Fruit fly (Drosophila melanogaster) whole organism, embryonic: ENCODE measurements around the gene CG14096.

Experiments used
- Abd-B ChIP-seq: fragments of 200-800 bp; sonication (Bioruptor generic); optimal IDR thresholded peaks from 2 replicates; lab custom pipeline; 2018; ENCODE audit warnings: missing biosample characterization, mild to moderate bottlenecking, missing genetic modification characterization, moderate library complexity
- Atf-2 ChIP-seq: fragments of 200-800 bp; sonication (Bioruptor generic); optimal IDR thresholded peaks from 2 replicates; lab custom pipeline; 2016; ENCODE audit warnings: missing biosample characterization, missing genetic modification characterization
- B-H1 ChIP-seq: fragments of 200-800 bp; sonication (Bioruptor generic); IDR thresholded peaks from 3 replicates; pipeline ENCODE4 v1.3.6; 2022; ENCODE audit warnings: missing biosample characterization, missing genetic modification characterization
- CG10462 ChIP-seq: fragments of 200-800 bp; sonication (Bioruptor generic); optimal IDR thresholded peaks from 2 replicates; lab custom pipeline; 2016; ENCODE audit warnings: missing biosample characterization, missing genetic modification characterization
- CG11560 ChIP-seq: fragments of 200-800 bp; sonication (Bioruptor generic); IDR thresholded peaks from 3 replicates; pipeline ENCODE4 v1.3.6; 2022; ENCODE audit warnings: missing biosample characterization, missing genetic modification characterization
- CG12391 ChIP-seq: fragments of 200-800 bp; sonication (Bioruptor generic); optimal IDR thresholded peaks from 3 replicates; lab custom pipeline; 2018; ENCODE audit warnings: missing biosample characterization, mild to moderate bottlenecking, missing genetic modification characterization, moderate library complexity
- CG17912 ChIP-seq: fragments of 200-800 bp; sonication (Bioruptor generic); optimal IDR thresholded peaks from 2 replicates; lab custom pipeline; 2018; ENCODE audit warnings: missing biosample characterization, mild to moderate bottlenecking, missing genetic modification characterization
- CG31224 ChIP-seq: fragments of 200-800 bp; sonication (Bioruptor generic); IDR thresholded peaks from 2 replicates; pipeline ENCODE4 v1.3.6; 2022; ENCODE audit warnings: missing biosample characterization, missing genetic modification characterization
- CG32767 ChIP-seq: fragments of 200-800 bp; sonication (Bioruptor generic); IDR thresholded peaks from 2 replicates; pipeline ENCODE4 v1.3.6; 2022; ENCODE audit warnings: missing biosample characterization, missing genetic modification characterization
- CG33213 ChIP-seq: fragments of 200-800 bp; sonication (Bioruptor generic); optimal IDR thresholded peaks from 3 replicates; lab custom pipeline; 2016; ENCODE audit warnings: missing biosample characterization, missing genetic modification characterization
- CG4404 ChIP-seq: fragments of 200-800 bp; sonication (Bioruptor generic); IDR thresholded peaks from 2 replicates; pipeline ENCODE4 v1.3.6; 2022; ENCODE audit warnings: missing biosample characterization, missing genetic modification characterization
- CG8765 ChIP-seq: fragments of 200-800 bp; sonication (Bioruptor generic); IDR thresholded peaks from 2 replicates; pipeline ENCODE4 v1.3.6; 2022; ENCODE audit warnings: missing biosample characterization, missing genetic modification characterization
- CG8924 ChIP-seq: fragments of 200-800 bp; optimal IDR thresholded peaks from 3 replicates; lab custom pipeline; 2019; ENCODE audit warnings: missing biosample characterization, mild to moderate bottlenecking, missing genetic modification characterization, moderate library complexity
- Chrac-16 ChIP-seq: fragments of 200-800 bp; sonication (Bioruptor generic); optimal IDR thresholded peaks from 3 replicates; lab custom pipeline; 2016; ENCODE audit warnings: missing biosample characterization, missing genetic modification characterization
- D19B ChIP-seq: fragments of 200-800 bp; sonication (Bioruptor generic); optimal IDR thresholded peaks from 2 replicates; lab custom pipeline; 2017; ENCODE audit warnings: missing biosample characterization, mild to moderate bottlenecking, missing genetic modification characterization
- Drgx ChIP-seq: fragments of 200-800 bp; sonication (Bioruptor generic); IDR thresholded peaks from 2 replicates; pipeline ENCODE4 v1.3.6; 2022; ENCODE audit warnings: missing biosample characterization, missing genetic modification characterization
- E2f2 ChIP-seq: fragments of 200-800 bp; sonication (Bioruptor generic); IDR thresholded peaks from 2 replicates; pipeline ENCODE4 v1.3.6; 2022; ENCODE audit warnings: missing biosample characterization, missing genetic modification characterization
- Fer1 ChIP-seq: fragments of 200-800 bp; sonication (Bioruptor generic); optimal IDR thresholded peaks from 2 replicates; lab custom pipeline; 2017; ENCODE audit warnings: missing biosample characterization, mild to moderate bottlenecking, missing genetic modification characterization
- Fer2 ChIP-seq: fragments of 200-800 bp; sonication (Bioruptor generic); optimal IDR thresholded peaks from 2 replicates; lab custom pipeline; 2018; ENCODE audit warnings: missing biosample characterization, mild to moderate bottlenecking, missing genetic modification characterization, moderate library complexity
- HLH3B ChIP-seq: fragments of 200-800 bp; sonication (Bioruptor generic); IDR thresholded peaks from 2 replicates; pipeline ENCODE4 v1.3.6; 2022; ENCODE audit warnings: missing biosample characterization, missing genetic modification characterization
- Hr39 ChIP-seq: fragments of >200 bp; optimal IDR thresholded peaks from 2 replicates; lab custom pipeline; 2017
- Hsf ChIP-seq: fragments of 200-800 bp; sonication (Bioruptor generic); optimal IDR thresholded peaks from 3 replicates; lab custom pipeline; 2016; ENCODE audit warnings: missing biosample characterization, missing genetic modification characterization
- NC2α ChIP-seq: fragments of 200-800 bp; sonication (Bioruptor generic); optimal IDR thresholded peaks from 2 replicates; lab custom pipeline; 2016; ENCODE audit warnings: missing biosample characterization, missing genetic modification characterization
- Nf-YC ChIP-seq: fragments of 200-800 bp; optimal IDR thresholded peaks from 3 replicates; lab custom pipeline; 2019; ENCODE audit warnings: missing biosample characterization, mild to moderate bottlenecking, missing genetic modification characterization, moderate library complexity
- Oli ChIP-seq: fragments of 200-800 bp; sonication (Bioruptor generic); optimal IDR thresholded peaks from 2 replicates; lab custom pipeline; 2018; ENCODE audit warnings: missing biosample characterization, mild to moderate bottlenecking, missing genetic modification characterization, moderate library complexity
- Poxn ChIP-seq: fragments of 200-800 bp; sonication (Bioruptor generic); IDR thresholded peaks from 2 replicates; pipeline ENCODE4 v1.3.6; 2022; ENCODE audit warnings: missing biosample characterization, missing genetic modification characterization
- Rx ChIP-seq: fragments of 200-800 bp; sonication (Bioruptor generic); IDR thresholded peaks from 2 replicates; pipeline ENCODE4 v1.3.6; 2022; ENCODE audit warnings: missing biosample characterization, missing genetic modification characterization
- Sox100B ChIP-seq: fragments of 200-800 bp; sonication (Bioruptor generic); optimal IDR thresholded peaks from 3 replicates; lab custom pipeline; 2018; ENCODE audit warnings: missing biosample characterization, mild to moderate bottlenecking, missing genetic modification characterization
- Vsx1 ChIP-seq: fragments of 200-800 bp; sonication (Bioruptor generic); optimal IDR thresholded peaks from 2 replicates; lab custom pipeline; 2017; ENCODE audit warnings: missing biosample characterization, mild to moderate bottlenecking, missing genetic modification characterization, missing genetic modification reagents
- bab2 ChIP-seq: fragments of 200-800 bp; sonication (Bioruptor generic); optimal IDR thresholded peaks from 2 replicates; lab custom pipeline; 2016; ENCODE audit warnings: missing biosample characterization, missing genetic modification characterization
- chn ChIP-seq: fragments of 200-800 bp; sonication (Bioruptor generic); optimal IDR thresholded peaks from 2 replicates; lab custom pipeline; 2016; ENCODE audit warnings: missing biosample characterization, missing genetic modification characterization
- corto ChIP-seq: fragments of 200-800 bp; sonication (Bioruptor generic); optimal IDR thresholded peaks from 2 replicates; lab custom pipeline; 2016; ENCODE audit warnings: missing biosample characterization, mild to moderate bottlenecking, missing genetic modification characterization, moderate library complexity
- danr ChIP-seq: fragments of 200-800 bp; sonication (Bioruptor generic); IDR thresholded peaks from 2 replicates; pipeline ENCODE4 v1.3.6; 2022; ENCODE audit warnings: missing biosample characterization, missing genetic modification characterization
- fd96Cb ChIP-seq: fragments of 200-800 bp; sonication (Bioruptor generic); optimal IDR thresholded peaks from 2 replicates; lab custom pipeline; 2018; ENCODE audit warnings: missing biosample characterization, mild to moderate bottlenecking, missing genetic modification characterization, moderate library complexity
- inv ChIP-seq: fragments of 200-800 bp; sonication (Bioruptor generic); IDR thresholded peaks from 2 replicates; pipeline ENCODE4 v1.3.6; 2022; ENCODE audit warnings: missing biosample characterization, missing genetic modification characterization; ENCODE audit not compliant: partially characterized antibody
- luna ChIP-seq: fragments of 200-800 bp; sonication (Bioruptor generic); optimal IDR thresholded peaks from 2 replicates; lab custom pipeline; 2016; ENCODE audit warnings: missing biosample characterization, missing genetic modification characterization
- pan ChIP-seq, 4 experiments: fragments of >200 bp in 3 of 4; fragments of 200-800 bp in 1 of 4; sonication (Bioruptor generic) in 1 of 4; optimal IDR thresholded peaks in 3 of 4; IDR thresholded peaks in 1 of 4; 2 replicates each; pipeline versions ENCODE4 v1.3.6 to Lab custom; 2017 to 2022; ENCODE audit warnings: missing biosample characterization in 2 of 4, missing genetic modification characterization in 2 of 4, mixed read lengths in 1 of 4
- psq ChIP-seq: fragments of 200-800 bp; sonication (Bioruptor generic); optimal IDR thresholded peaks from 2 replicates; lab custom pipeline; 2017; ENCODE audit warnings: missing biosample characterization, missing genetic modification characterization
- sc ChIP-seq, 3 experiments: fragments of >200 bp in 2 of 3; fragments of 200-800 bp in 1 of 3; sonication (Bioruptor generic) in 1 of 3; optimal IDR thresholded peaks; 2 replicates in 2 of 3; 3 replicates in 1 of 3; lab custom pipeline; 2017; ENCODE audit warnings: mild to moderate bottlenecking in 1 of 3, missing biosample characterization in 1 of 3, missing genetic modification characterization in 1 of 3, missing genetic modification reagents in 1 of 3
- sisA ChIP-seq: fragments of 200-800 bp; sonication (Bioruptor generic); IDR thresholded peaks from 2 replicates; pipeline ENCODE4 v1.3.6; 2022; ENCODE audit warnings: missing biosample characterization, missing genetic modification characterization
- sna ChIP-seq: fragments of 200-800 bp; sonication (Bioruptor generic); IDR thresholded peaks from 2 replicates; pipeline ENCODE4 v1.3.6; 2022; ENCODE audit warnings: missing biosample characterization, missing genetic modification characterization; ENCODE audit not compliant: partially characterized antibody
- sr ChIP-seq: fragments of 200-800 bp; sonication (Bioruptor generic); IDR thresholded peaks from 3 replicates; pipeline ENCODE4 v1.3.6; 2022; ENCODE audit warnings: missing biosample characterization, missing genetic modification characterization
- stc ChIP-seq: fragments of 200-800 bp; sonication (Bioruptor generic); IDR thresholded peaks from 2 replicates; pipeline ENCODE4 v1.3.6; 2022; ENCODE audit warnings: missing biosample characterization, missing genetic modification characterization
- stwl ChIP-seq: fragments of 200-800 bp; sonication (Bioruptor generic); optimal IDR thresholded peaks from 3 replicates; lab custom pipeline; 2018; ENCODE audit warnings: missing biosample characterization, mild to moderate bottlenecking, missing genetic modification characterization, moderate library complexity
- sug ChIP-seq: fragments of 200-800 bp; optimal IDR thresholded peaks from 2 replicates; lab custom pipeline; 2019; ENCODE audit warnings: missing biosample characterization, mild to moderate bottlenecking, missing genetic modification characterization, moderate library complexity
- tgo ChIP-seq: fragments of 200-800 bp; sonication (Bioruptor generic); IDR thresholded peaks from 3 replicates; pipeline ENCODE4 v1.3.6; 2022; ENCODE audit warnings: missing biosample characterization, missing genetic modification characterization
- tin ChIP-seq: fragments of 200-800 bp; sonication (Bioruptor generic); optimal IDR thresholded peaks from 3 replicates; lab custom pipeline; 2016; ENCODE audit warnings: missing biosample characterization, missing genetic modification characterization
- ttk ChIP-seq: fragments of 200-800 bp; sonication (Bioruptor generic); IDR thresholded peaks from 2 replicates; pipeline ENCODE4 v2.1.2; 2022; ENCODE audit warnings: missing biosample characterization, missing genetic modification characterization
- zen ChIP-seq: fragments of 200-800 bp; sonication (Bioruptor generic); optimal IDR thresholded peaks from 3 replicates; lab custom pipeline; 2018; ENCODE audit warnings: missing biosample characterization, mild to moderate bottlenecking, missing genetic modification characterization, moderate library complexity
- zen2 ChIP-seq: fragments of 200-800 bp; sonication (Bioruptor generic); IDR thresholded peaks from 3 replicates; pipeline ENCODE4 v1.3.6; 2022; ENCODE audit warnings: missing biosample characterization, missing genetic modification characterization; ENCODE audit not compliant: partially characterized antibody

The CG14096 gene

DNA sequence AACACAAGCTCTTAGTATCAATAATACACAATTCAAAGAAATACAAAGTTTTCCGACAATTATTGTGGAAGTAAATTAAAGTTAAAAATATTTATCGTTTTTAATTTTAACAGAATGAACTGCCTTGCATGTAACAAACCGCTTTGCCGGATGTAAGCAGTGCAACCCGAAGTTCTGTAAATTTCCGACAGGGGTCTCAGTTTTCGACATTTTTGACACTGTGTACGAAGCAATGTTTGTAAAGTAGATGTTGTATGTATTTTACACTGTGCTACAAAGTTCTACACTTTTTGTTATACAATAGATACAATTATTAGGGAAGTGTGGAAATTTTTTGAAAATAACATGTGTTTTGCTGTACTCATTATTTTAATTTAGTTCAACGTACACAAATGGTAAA lies 49.7 kb upstream of the CG14096 start (continued):
- peak; percentile 75 for TF ChIP-seq chn (GFP tag; lab: Kevin White, UChicago)
- peak; percentile 84 for TF ChIP-seq Vsx1 (GFP tag; lab: Kevin White, UChicago)
- TF ChIP-seq CG31224 (GFP tag; lab: Robert Waterston, UW), result peak; percentile 84
- peak; percentile 31; the same call in 1 of the 2 replicates for TF ChIP-seq CG8765 (GFP tag; lab: Robert Waterston, UW)
- peak; percentile 91 for TF ChIP-seq tin
- no peak for TF ChIP-seq sc (optimal IDR thresholded peaks at IDR 0.05; lab: Kevin White, UChicago)
- TF ChIP-seq sc (GFP tag; optimal IDR thresholded peaks at IDR 0.05; lab: Kevin White, UChicago), result peak; percentile 46
- TF ChIP-seq luna, result peak; percentile 95
- peak; percentile 98 for TF ChIP-seq stwl (tag; lab: Kevin White, UChicago)
- peak; percentile 78 for TF ChIP-seq fd96Cb (tag; lab: Kevin White, UChicago)
- TF ChIP-seq Sox100B (GFP tag; lab: Kevin White, UChicago), result peak; percentile 67
- peak; percentile 49 for TF ChIP-seq Oli (tag; lab: Kevin White, UChicago)
- TF ChIP-seq bab2 (GFP tag; lab: Kevin White, UChicago), result peak; percentile 88
- peak; percentile 96 for TF ChIP-seq ttk
- peak; percentile 79 for TF ChIP-seq CG4404 (GFP tag; lab: Robert Waterston, UW)
- TF ChIP-seq CG33213 (GFP tag; lab: Kevin White, UChicago), result peak; percentile 95
- peak; percentile 92 for TF ChIP-seq Hsf (GFP tag; lab: Kevin White, UChicago)
- no peak for TF ChIP-seq CG8924 (tag; lab: Kevin White, UChicago)
- TF ChIP-seq psq, result peak; percentile 49
- peak; percentile 77; the same call in 2 of the 3 replicates for TF ChIP-seq CG11560 (tag; lab: Robert Waterston, UW)
- TF ChIP-seq D19B (GFP tag; lab: Kevin White, UChicago), result peak; percentile 81
- TF ChIP-seq NC2α, result peak; percentile 78
- TF ChIP-seq Fer1, result no peak
- peak; percentile 89 for TF ChIP-seq CG17912 (GFP tag; lab: Kevin White, UChicago)
- peak; percentile 97 for TF ChIP-seq Rx (GFP tag; lab: Robert Waterston, UW)
- TF ChIP-seq pan (optimal IDR thresholded peaks at IDR 0.05; lab: Kevin White, UChicago), result no peak
- peak in 1 of 2 experiments; percentile 93 for TF ChIP-seq pan (GFP tag; optimal IDR thresholded peaks at IDR 0.05 in 1 of 2, IDR thresholded peaks at IDR 0.05 in 1 of 2)
- TF ChIP-seq zen2 (GFP tag; lab: Robert Waterston, UW), result no peak
- TF ChIP-seq sr (GFP tag; lab: Robert Waterston, UW), result peak; percentile 93
- peak; percentile 91 for TF ChIP-seq tgo (GFP tag; lab: Robert Waterston, UW)
- TF ChIP-seq Chrac-16 (GFP tag; lab: Kevin White, UChicago), result peak; percentile 71
- peak; percentile 91 for TF ChIP-seq sisA (GFP tag; lab: Robert Waterston, UW)
- peak; percentile 65 for TF ChIP-seq CG32767 (GFP tag; lab: Robert Waterston, UW)
- peak; percentile 86 for TF ChIP-seq stc (GFP tag; lab: Robert Waterston, UW)
- TF ChIP-seq HLH3B (GFP tag; lab: Robert Waterston, UW), result peak; percentile 94
- peak; percentile 80 for TF ChIP-seq danr (GFP tag; lab: Robert Waterston, UW)
- peak; percentile 64 for TF ChIP-seq Poxn (GFP tag; lab: Robert Waterston, UW)
- peak; percentile 74 for TF ChIP-seq CG12391 (tag; lab: Kevin White, UChicago)
- peak; percentile 76 for TF ChIP-seq Atf-2 (GFP tag; lab: Kevin White, UChicago)
- peak; percentile 16; the same call in 1 of the 2 replicates for TF ChIP-seq inv (GFP tag; lab: Robert Waterston, UW)
- TF ChIP-seq E2f2 (GFP tag; lab: Robert Waterston, UW), result peak; percentile 62
- TF ChIP-seq Hr39 (lab: Kevin White, UChicago), result no peak
- TF ChIP-seq Nf-YC (tag; lab: Kevin White, UChicago), result no peak
- peak; percentile 82 for TF ChIP-seq sug (tag; lab: Kevin White, UChicago)
- TF ChIP-seq sna (GFP tag; lab: Robert Waterston, UW), result no peak
- TF ChIP-seq Fer2, result peak; percentile 91
- TF ChIP-seq zen, result peak; percentile 89
- peak; percentile 33; the same call in 1 of the 2 replicates for TF ChIP-seq Drgx
- TF ChIP-seq CG10462 (GFP tag; lab: Kevin White, UChicago), result peak; percentile 37
- peak; percentile 88 for TF ChIP-seq Abd-B (GFP tag; lab: Kevin White, UChicago)
- peak; percentile 84 for TF ChIP-seq B-H1 (GFP tag; lab: Robert Waterston, UW)
- no peak for TF ChIP-seq corto (GFP tag; lab: Kevin White, UChicago)
